Worm (Caenorhabditis elegans) whole organism, late embryonic: ENCODE results near the gene vps-53.

Source experiments
- ahr-1 ChIP-seq: sonication (generic microtip); optimal IDR thresholded peaks from 2 replicates; lab custom pipeline; 2016; ENCODE audit warnings: missing genetic modification characterization, missing compliant biosample characterization
- ceh-18 ChIP-seq: sonication (generic microtip); optimal IDR thresholded peaks from 2 replicates; lab custom pipeline; 2016; ENCODE audit warnings: missing genetic modification characterization, missing compliant biosample characterization
- ceh-22 ChIP-seq: sonication (generic microtip); optimal IDR thresholded peaks from 2 replicates; lab custom pipeline; 2017; ENCODE audit warnings: missing biosample characterization, missing genetic modification characterization
- ceh-34 ChIP-seq: sonication (generic microtip); optimal IDR thresholded peaks from 2 replicates; lab custom pipeline; 2016; ENCODE audit warnings: mild to moderate bottlenecking, missing genetic modification characterization, missing compliant biosample characterization
- ceh-9 ChIP-seq: sonication (generic microtip); optimal IDR thresholded peaks from 2 replicates; lab custom pipeline; 2016; ENCODE audit warnings: mild to moderate bottlenecking, missing genetic modification characterization, inconsistent platforms, missing compliant biosample characterization
- dmd-4 ChIP-seq: sonication (generic microtip); optimal IDR thresholded peaks from 2 replicates; lab custom pipeline; 2016; ENCODE audit warnings: borderline replicate concordance, missing genetic modification characterization, missing compliant biosample characterization
- dve-1 ChIP-seq: sonication (generic microtip); optimal IDR thresholded peaks from 2 replicates; lab custom pipeline; 2017; ENCODE audit warnings: antibody characterized with exemption, mild to moderate bottlenecking, missing genetic modification characterization, missing compliant biosample characterization
- elt-2 ChIP-seq: sonication (generic microtip); optimal IDR thresholded peaks from 2 replicates; lab custom pipeline; 2016; ENCODE audit warnings: missing genetic modification reagents, missing genetic modification characterization, missing compliant biosample characterization
- elt-4 ChIP-seq: sonication (generic microtip); optimal IDR thresholded peaks from 2 replicates; lab custom pipeline; 2016; ENCODE audit warnings: missing genetic modification characterization, missing compliant biosample characterization
- fax-1 ChIP-seq: sonication (generic microtip); optimal IDR thresholded peaks from 2 replicates; lab custom pipeline; 2016; ENCODE audit warnings: missing genotype, missing genetic modification characterization, missing compliant biosample characterization
- fkh-10 ChIP-seq: fragments of 150-350 bp; optimal IDR thresholded peaks from 2 replicates; lab custom pipeline; 2014; ENCODE audit warnings: missing biosample characterization, missing genetic modification reagents, missing genetic modification characterization
- fkh-6 ChIP-seq: sonication (generic microtip); optimal IDR thresholded peaks from 2 replicates; lab custom pipeline; 2016; ENCODE audit warnings: missing genetic modification characterization, missing compliant biosample characterization
- gmeb-2 ChIP-seq: sonication (generic microtip); optimal IDR thresholded peaks from 2 replicates; lab custom pipeline; 2016; ENCODE audit warnings: missing genetic modification characterization, inconsistent platforms, missing compliant biosample characterization
- hlh-13 ChIP-seq: fragments of 200-800 bp; sonication (Bioruptor generic); optimal IDR thresholded peaks from 2 replicates; lab custom pipeline; 2018; ENCODE audit warnings: mild to moderate bottlenecking, missing genetic modification characterization, missing compliant biosample characterization
- hlh-30 ChIP-seq: sonication (generic microtip); optimal IDR thresholded peaks from 2 replicates; lab custom pipeline; 2017; ENCODE audit warnings: antibody characterized with exemption, missing genetic modification characterization, missing compliant biosample characterization; ENCODE audit not compliant: insufficient read depth
- hlh-6 ChIP-seq: sonication (generic microtip); optimal IDR thresholded peaks from 2 replicates; lab custom pipeline; 2016; ENCODE audit warnings: missing genotype, missing genetic modification characterization, missing compliant biosample characterization
- hlh-8 ChIP-seq: sonication (generic microtip); optimal IDR thresholded peaks from 2 replicates; lab custom pipeline; 2016; ENCODE audit warnings: missing genotype, missing genetic modification characterization, missing compliant biosample characterization
- lin-11 ChIP-seq: fragments of 200-800 bp; sonication (Bioruptor generic); optimal IDR thresholded peaks from 2 replicates; lab custom pipeline; 2018; ENCODE audit warnings: mild to moderate bottlenecking, missing genetic modification characterization, missing compliant biosample characterization
- madf-2 ChIP-seq: sonication (generic microtip); optimal IDR thresholded peaks from 2 replicates; lab custom pipeline; 2017; ENCODE audit warnings: missing genetic modification characterization, missing compliant biosample characterization
- mec-3 ChIP-seq: sonication (generic microtip); optimal IDR thresholded peaks from 2 replicates; lab custom pipeline; 2016; ENCODE audit warnings: borderline replicate concordance, missing genetic modification characterization, missing compliant biosample characterization
- nfya-1 ChIP-seq: sonication (generic microtip); optimal IDR thresholded peaks from 2 replicates; lab custom pipeline; 2017; ENCODE audit warnings: missing genetic modification characterization, mild to moderate bottlenecking, missing compliant biosample characterization, antibody characterized with exemption, moderate library complexity
- npax-4 ChIP-seq: sonication (generic microtip); optimal IDR thresholded peaks from 2 replicates; lab custom pipeline; 2016; ENCODE audit warnings: missing genetic modification characterization, missing compliant biosample characterization
- pag-3 ChIP-seq: sonication (generic microtip); optimal IDR thresholded peaks from 2 replicates; lab custom pipeline; 2016; ENCODE audit warnings: missing compliant biosample characterization, missing genetic modification characterization, borderline replicate concordance
- pha-2 ChIP-seq: sonication (generic microtip); optimal IDR thresholded peaks from 2 replicates; lab custom pipeline; 2017; ENCODE audit warnings: mild to moderate bottlenecking, missing genetic modification characterization, missing compliant biosample characterization
- pha-4 ChIP-seq: fragments of 150-350 bp; optimal IDR thresholded peaks from 2 replicates; lab custom pipeline; 2018; ENCODE audit warnings: missing biosample characterization, missing genetic modification reagents, missing genetic modification characterization
- pros-1 ChIP-seq: fragments of 150-350 bp; optimal IDR thresholded peaks from 2 replicates; lab custom pipeline; 2014; ENCODE audit warnings: missing biosample characterization, missing genetic modification reagents, missing genetic modification characterization
- rnt-1 ChIP-seq: sonication (generic microtip); optimal IDR thresholded peaks from 2 replicates; lab custom pipeline; 2016; ENCODE audit warnings: missing genetic modification characterization, missing compliant biosample characterization
- tbx-7 ChIP-seq: sonication (generic microtip); optimal IDR thresholded peaks from 2 replicates; lab custom pipeline; 2016; ENCODE audit warnings: missing genotype, missing genetic modification characterization, missing compliant biosample characterization
- zip-5 ChIP-seq: sonication (generic microtip); optimal IDR thresholded peaks from 2 replicates; lab custom pipeline; 2016; ENCODE audit warnings: missing genetic modification characterization, missing compliant biosample characterization

vps-53 gene

ce11 chrIII:9793592-9794417, 36.5 kb upstream of the vps-53 start, which contains the start of the genes R10E11.9 and mcm-6:
Gene R10E11.9, minus strand, starts transcription at chrIII:9793642.
Gene mcm-6, plus strand, starts transcription at chrIII:9794367.
- TF ChIP-seq elt-4 (tag; lab: Kevin White, UChicago): no peak
- TF ChIP-seq fax-1 (tag; lab: Kevin White, UChicago): no peak
- no peak for TF ChIP-seq elt-2 (tag; lab: Kevin White, UChicago)
- no peak for TF ChIP-seq mec-3 (tag; lab: Kevin White, UChicago)
- no peak for TF ChIP-seq fkh-10
- TF ChIP-seq dmd-4 (tag; lab: Kevin White, UChicago): no peak
- no peak for TF ChIP-seq rnt-1 (tag; lab: Kevin White, UChicago)
- TF ChIP-seq ceh-18 (tag; lab: Kevin White, UChicago): no peak
- TF ChIP-seq ceh-9 (tag; lab: Kevin White, UChicago): no peak
- no peak for TF ChIP-seq ceh-22 (tag; lab: Kevin White, UChicago)
- TF ChIP-seq ceh-34: no peak
- no peak for TF ChIP-seq pag-3 (tag; lab: Kevin White, UChicago)
- TF ChIP-seq ahr-1: no peak
- no peak for TF ChIP-seq npax-4
- TF ChIP-seq hlh-8 (tag; lab: Kevin White, UChicago): no peak
- TF ChIP-seq madf-2 (tag; lab: Kevin White, UChicago): no peak

- TF ChIP-seq nfya-1 (tag; lab: Kevin White, UChicago) (peak; percentile 51), hlh-13 (GFP tag; lab: Kevin White, UChicago) (no peak)
Measured at ce11 chrIII:9789607-9790073, 32.3 kb upstream of the vps-53 start, which contains the start of gene R10E11.5. Gene R10E11.5, minus strand, starts transcription at chrIII:9789657.

DNA sequence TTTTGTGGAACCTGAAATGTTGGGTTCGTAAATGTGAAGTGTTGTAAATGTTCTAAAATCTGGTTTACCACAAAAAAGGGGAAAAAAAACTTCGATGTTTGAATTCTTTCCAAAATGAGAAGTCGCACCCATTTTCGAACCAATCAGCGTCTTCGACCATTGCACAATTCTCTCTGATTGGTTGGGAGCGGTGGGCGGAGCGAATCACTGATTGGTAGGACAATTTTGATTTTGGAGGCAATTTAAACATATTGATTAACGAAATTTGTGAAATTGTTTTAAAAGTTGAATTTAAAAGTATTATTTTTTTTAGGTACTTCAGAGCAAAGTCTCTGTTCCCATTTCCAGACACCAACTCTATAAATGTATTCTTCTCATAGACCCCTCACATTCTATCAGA, 31.8 kb upstream of the vps-53 start:
- TF ChIP-seq elt-2 (tag; lab: Kevin White, UChicago) (no peak), pha-2 (tag; lab: Kevin White, UChicago) (no peak), dve-1 (tag; lab: Kevin White, UChicago) (no peak), tbx-7 (no peak), nfya-1 (tag; lab: Kevin White, UChicago) (peak; percentile 84), ceh-18 (tag; lab: Kevin White, UChicago) (no peak), zip-5 (tag; lab: Kevin White, UChicago) (no peak)

DNA sequence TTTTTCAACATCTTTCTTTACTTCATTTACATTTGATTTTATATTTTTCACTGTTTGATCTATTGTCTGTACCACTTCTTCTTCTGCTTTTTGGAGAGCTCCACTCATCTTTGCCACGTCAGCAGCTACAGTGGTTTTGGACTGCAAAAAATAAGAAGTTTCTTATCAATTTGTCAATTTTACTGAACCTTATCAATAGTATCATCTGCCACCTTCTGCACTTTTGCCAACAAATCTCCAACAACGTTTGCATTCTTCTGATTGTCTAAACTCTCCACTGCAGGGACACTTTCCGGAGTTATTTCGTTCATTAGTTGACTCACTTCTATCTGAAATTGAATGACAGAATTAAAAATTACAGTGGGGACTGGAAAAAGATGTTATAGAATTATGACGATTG, 29.5 kb upstream of the vps-53 start:
- TF ChIP-seq hlh-6 (tag; lab: Kevin White, UChicago): no peak
- peak; percentile 79 for TF ChIP-seq elt-2 (tag; lab: Kevin White, UChicago)
- TF ChIP-seq, all 69 proteins: peak for 1

- TF ChIP-seq elt-2 (tag; lab: Kevin White, UChicago): no peak
Measured at ce11 chrIII:9783133-9783590, 25.8 kb upstream of the vps-53 start.

- TF ChIP-seq lin-11 (no peak), fkh-6 (tag; lab: Kevin White, UChicago) (no peak), dmd-4 (tag; lab: Kevin White, UChicago) (no peak), pros-1 (tag; lab: Kevin White, UChicago) (no peak), ceh-34 (no peak), nfya-1 (tag; lab: Kevin White, UChicago) (no peak), gmeb-2 (tag; lab: Kevin White, UChicago) (no peak), hlh-30 (tag; lab: Kevin White, UChicago) (no peak), ahr-1 (no peak), hlh-8 (tag; lab: Kevin White, UChicago) (no peak), pha-4 (no peak), ceh-18 (tag; lab: Kevin White, UChicago) (no peak)
Measured at ce11 chrIII:9782483-9783081, 25.3 kb upstream of the vps-53 start, which contains the start of gene R10E11.6. Gene R10E11.6, plus strand, starts transcription at chrIII:9783006.
